Fruit fly (Drosophila melanogaster) Kc167 (cell line): Measurements from ENCODE around the gene nero.

Source experiments
- Sin3A ChIP-seq: fragments of >200 bp; optimal IDR thresholded peaks from 2 replicates; lab custom pipeline; 2018; ENCODE audit warnings: missing external identifiers
- h ChIP-seq: fragments of >200 bp; optimal IDR thresholded peaks from 3 replicates; lab custom pipeline; 2018; ENCODE audit warnings: missing external identifiers
- insv ChIP-seq: fragments of >200 bp; optimal IDR thresholded peaks from 3 replicates; lab custom pipeline; 2018; ENCODE audit warnings: missing external identifiers

DNA sequence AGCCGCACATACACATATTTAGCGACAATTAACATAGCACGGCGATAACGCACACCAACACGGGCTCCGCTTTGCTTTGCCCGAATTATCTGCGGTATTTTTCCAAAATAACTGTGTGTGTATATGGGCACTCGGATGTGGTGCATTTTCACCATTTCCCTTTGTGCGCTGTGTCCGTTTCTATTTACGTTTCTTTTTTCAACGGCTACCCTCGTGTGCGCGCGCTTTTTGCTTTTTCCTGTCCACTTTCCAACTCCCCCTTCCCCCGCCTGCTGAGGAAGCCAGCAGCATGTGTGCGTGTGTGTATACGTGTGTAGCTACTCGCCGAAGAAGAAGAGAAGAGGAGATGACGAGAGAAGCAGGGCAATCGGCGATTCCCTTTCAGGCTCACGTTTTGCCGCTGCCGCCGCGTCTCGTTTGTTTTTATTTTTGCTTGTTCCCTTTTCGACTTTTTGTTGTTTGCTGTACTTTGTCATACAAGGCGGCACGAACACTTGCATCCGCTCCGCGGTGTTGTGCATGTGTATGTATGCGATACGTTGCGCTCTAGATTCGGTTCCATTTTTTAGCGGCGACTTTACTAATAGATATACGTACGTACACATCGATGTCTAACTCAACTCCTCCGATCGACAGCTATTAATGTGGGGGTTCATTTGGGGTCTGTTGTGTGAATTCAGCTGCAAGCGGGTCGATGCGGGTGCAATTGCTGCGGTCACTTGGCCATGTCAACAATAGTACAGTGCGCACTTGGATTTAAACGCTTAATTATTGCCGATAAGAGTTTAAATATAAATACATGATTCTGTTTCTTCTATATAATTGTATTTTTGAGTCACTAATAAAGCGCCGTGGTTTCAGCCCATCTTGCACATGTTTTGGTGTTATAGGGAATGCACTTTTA, 987 bp upstream of the nero start:
- TF ChIP-seq h (no peak), insv (lab: Kevin White, UChicago) (no peak), Sin3A (lab: Kevin White, UChicago) (no peak)
